Worm (Caenorhabditis elegans) whole organism, late embryonic: Measurements from ENCODE around the gene tsct-1.

Experiments used
- K02D7.2 ChIP-seq: sonication (generic microtip); optimal IDR thresholded peaks from 2 replicates; lab custom pipeline; 2017; ENCODE audit warnings: mild to moderate bottlenecking, missing genetic modification characterization, missing compliant biosample characterization
- K09A11.1 ChIP-seq: sonication (generic microtip); optimal IDR thresholded peaks from 2 replicates; lab custom pipeline; 2017; ENCODE audit warnings: antibody characterized with exemption, mild to moderate bottlenecking, missing genetic modification characterization, missing compliant biosample characterization; ENCODE audit not compliant: insufficient read depth
- T23F11.4 ChIP-seq: fragments of 200-800 bp; sonication (Bioruptor generic); optimal IDR thresholded peaks from 2 replicates; lab custom pipeline; 2018; ENCODE audit warnings: mild to moderate bottlenecking, missing genetic modification characterization, missing compliant biosample characterization
- Y22D7AL.16 ChIP-seq: sonication (generic microtip); optimal IDR thresholded peaks from 2 replicates; lab custom pipeline; 2016; ENCODE audit warnings: missing genetic modification characterization, missing compliant biosample characterization
- ceh-14 ChIP-seq: sonication (generic microtip); optimal IDR thresholded peaks from 2 replicates; lab custom pipeline; 2016; ENCODE audit warnings: missing genotype, missing genetic modification characterization, missing compliant biosample characterization
- ceh-18 ChIP-seq: sonication (generic microtip); optimal IDR thresholded peaks from 2 replicates; lab custom pipeline; 2016; ENCODE audit warnings: missing genetic modification characterization, missing compliant biosample characterization
- ceh-19 ChIP-seq: fragments of 200-800 bp; sonication (Bioruptor generic); optimal IDR thresholded peaks from 2 replicates; lab custom pipeline; 2018; ENCODE audit warnings: mild to moderate bottlenecking, missing genetic modification characterization, missing compliant biosample characterization
- ceh-2 ChIP-seq: sonication (generic microtip); optimal IDR thresholded peaks from 2 replicates; lab custom pipeline; 2016; ENCODE audit warnings: missing genotype, missing genetic modification characterization, missing compliant biosample characterization
- ceh-24 ChIP-seq: sonication (generic microtip); optimal IDR thresholded peaks from 2 replicates; lab custom pipeline; 2016; ENCODE audit warnings: mild to moderate bottlenecking, missing genetic modification characterization, missing compliant biosample characterization
- ceh-31 ChIP-seq: sonication (generic microtip); optimal IDR thresholded peaks from 2 replicates; lab custom pipeline; 2016; ENCODE audit warnings: missing genetic modification characterization, missing compliant biosample characterization
- che-1 ChIP-seq: sonication (generic microtip); optimal IDR thresholded peaks from 2 replicates; lab custom pipeline; 2016; ENCODE audit warnings: mild to moderate bottlenecking, missing genetic modification characterization, missing compliant biosample characterization
- dmd-4 ChIP-seq: sonication (generic microtip); optimal IDR thresholded peaks from 2 replicates; lab custom pipeline; 2016; ENCODE audit warnings: borderline replicate concordance, missing genetic modification characterization, missing compliant biosample characterization
- elt-2 ChIP-seq: sonication (generic microtip); optimal IDR thresholded peaks from 2 replicates; lab custom pipeline; 2016; ENCODE audit warnings: missing genetic modification reagents, missing genetic modification characterization, missing compliant biosample characterization
- elt-4 ChIP-seq: sonication (generic microtip); optimal IDR thresholded peaks from 2 replicates; lab custom pipeline; 2016; ENCODE audit warnings: missing genetic modification characterization, missing compliant biosample characterization
- eyg-1 ChIP-seq: sonication (generic microtip); optimal IDR thresholded peaks from 2 replicates; lab custom pipeline; 2016; ENCODE audit warnings: missing genotype, missing genetic modification characterization, missing compliant biosample characterization
- fkh-10 ChIP-seq: fragments of 150-350 bp; optimal IDR thresholded peaks from 2 replicates; lab custom pipeline; 2014; ENCODE audit warnings: missing biosample characterization, missing genetic modification reagents, missing genetic modification characterization
- fkh-6 ChIP-seq: sonication (generic microtip); optimal IDR thresholded peaks from 2 replicates; lab custom pipeline; 2016; ENCODE audit warnings: missing genetic modification characterization, missing compliant biosample characterization
- hlh-13 ChIP-seq: fragments of 200-800 bp; sonication (Bioruptor generic); optimal IDR thresholded peaks from 2 replicates; lab custom pipeline; 2018; ENCODE audit warnings: mild to moderate bottlenecking, missing genetic modification characterization, missing compliant biosample characterization
- hlh-15 ChIP-seq: sonication (generic microtip); optimal IDR thresholded peaks from 2 replicates; lab custom pipeline; 2016; ENCODE audit warnings: missing genetic modification characterization, missing compliant biosample characterization
- hlh-30 ChIP-seq: sonication (generic microtip); optimal IDR thresholded peaks from 2 replicates; lab custom pipeline; 2017; ENCODE audit warnings: antibody characterized with exemption, missing genetic modification characterization, missing compliant biosample characterization; ENCODE audit not compliant: insufficient read depth
- hlh-8 ChIP-seq: sonication (generic microtip); optimal IDR thresholded peaks from 2 replicates; lab custom pipeline; 2016; ENCODE audit warnings: missing genotype, missing genetic modification characterization, missing compliant biosample characterization
- lim-6 ChIP-seq: sonication (generic microtip); optimal IDR thresholded peaks from 2 replicates; lab custom pipeline; 2016; ENCODE audit warnings: missing genetic modification characterization, missing compliant biosample characterization
- lin-11 ChIP-seq: fragments of 200-800 bp; sonication (Bioruptor generic); optimal IDR thresholded peaks from 2 replicates; lab custom pipeline; 2018; ENCODE audit warnings: mild to moderate bottlenecking, missing genetic modification characterization, missing compliant biosample characterization
- madf-2 ChIP-seq: sonication (generic microtip); optimal IDR thresholded peaks from 2 replicates; lab custom pipeline; 2017; ENCODE audit warnings: missing genetic modification characterization, missing compliant biosample characterization
- nfya-1 ChIP-seq: sonication (generic microtip); optimal IDR thresholded peaks from 2 replicates; lab custom pipeline; 2017; ENCODE audit warnings: missing genetic modification characterization, mild to moderate bottlenecking, missing compliant biosample characterization, antibody characterized with exemption, moderate library complexity
- nhr-232 ChIP-seq: sonication (generic microtip); optimal IDR thresholded peaks from 2 replicates; lab custom pipeline; 2016; ENCODE audit warnings: missing genetic modification characterization, missing compliant biosample characterization
- npax-4 ChIP-seq: sonication (generic microtip); optimal IDR thresholded peaks from 2 replicates; lab custom pipeline; 2016; ENCODE audit warnings: missing genetic modification characterization, missing compliant biosample characterization
- odd-2 ChIP-seq: sonication (generic microtip); optimal IDR thresholded peaks from 2 replicates; lab custom pipeline; 2017; ENCODE audit warnings: antibody characterized with exemption, mild to moderate bottlenecking, missing genetic modification characterization, missing compliant biosample characterization
- pag-3 ChIP-seq: sonication (generic microtip); optimal IDR thresholded peaks from 2 replicates; lab custom pipeline; 2016; ENCODE audit warnings: missing compliant biosample characterization, missing genetic modification characterization, borderline replicate concordance
- pax-1 ChIP-seq: fragments of 150-350 bp; optimal IDR thresholded peaks from 2 replicates; lab custom pipeline; 2014; ENCODE audit warnings: missing biosample characterization, missing genetic modification characterization
- pha-2 ChIP-seq: sonication (generic microtip); optimal IDR thresholded peaks from 2 replicates; lab custom pipeline; 2017; ENCODE audit warnings: mild to moderate bottlenecking, missing genetic modification characterization, missing compliant biosample characterization
- pha-4 ChIP-seq: fragments of 150-350 bp; optimal IDR thresholded peaks from 2 replicates; lab custom pipeline; 2018; ENCODE audit warnings: missing biosample characterization, missing genetic modification reagents, missing genetic modification characterization
- pqm-1 ChIP-seq: sonication (generic microtip); optimal IDR thresholded peaks from 2 replicates; lab custom pipeline; 2016; ENCODE audit warnings: missing genetic modification characterization, missing compliant biosample characterization
- pros-1 ChIP-seq: fragments of 150-350 bp; optimal IDR thresholded peaks from 2 replicates; lab custom pipeline; 2014; ENCODE audit warnings: missing biosample characterization, missing genetic modification reagents, missing genetic modification characterization
- rnt-1 ChIP-seq: sonication (generic microtip); optimal IDR thresholded peaks from 2 replicates; lab custom pipeline; 2016; ENCODE audit warnings: missing genetic modification characterization, missing compliant biosample characterization
- sdc-2 ChIP-seq: sonication (generic microtip); optimal IDR thresholded peaks from 2 replicates; lab custom pipeline; 2016; ENCODE audit warnings: missing genotype, missing genetic modification characterization, missing compliant biosample characterization
- tbx-2 ChIP-seq: sonication (generic microtip); optimal IDR thresholded peaks from 2 replicates; lab custom pipeline; 2016; ENCODE audit warnings: missing genetic modification characterization, missing compliant biosample characterization
- ttx-3 ChIP-seq: sonication (generic microtip); optimal IDR thresholded peaks from 2 replicates; lab custom pipeline; 2016; ENCODE audit warnings: missing genetic modification reagents, missing genetic modification characterization, missing compliant biosample characterization
- unc-3 ChIP-seq, 2 experiments: fragments of 200-800 bp in 1 of 2; sonication (Bioruptor generic) in 1 of 2; sonication (generic microtip) in 1 of 2; conservative IDR thresholded peaks in 1 of 2; optimal IDR thresholded peaks in 1 of 2; 2 replicates each; pipeline versions ENCODE4 v1.3.6 to Lab custom; 2016 to 2022; ENCODE audit warnings: missing compliant biosample characterization in 2 of 2, missing genetic modification characterization in 2 of 2, missing genetic modification reagents in 1 of 2
- unc-42 ChIP-seq: sonication (generic microtip); optimal IDR thresholded peaks from 2 replicates; lab custom pipeline; 2016; ENCODE audit warnings: missing genotype, missing genetic modification characterization, missing compliant biosample characterization
- unc-55 ChIP-seq: sonication (generic microtip); optimal IDR thresholded peaks from 2 replicates; lab custom pipeline; 2017; ENCODE audit warnings: missing biosample characterization, missing genetic modification reagents, missing genetic modification characterization
- unc-86 ChIP-seq: sonication (generic microtip); optimal IDR thresholded peaks from 2 replicates; lab custom pipeline; 2016; ENCODE audit warnings: missing genetic modification characterization, missing compliant biosample characterization

The tsct-1 gene

ce11 chrX:12480447-12480998, 46.6 kb downstream of the tsct-1 start, which contains the start of gene atf-6 (continued):
- TF ChIP-seq ceh-31 (tag; lab: Kevin White, UChicago) (peak; percentile 90), ceh-18 (peak; percentile 75), npax-4 (tag; lab: Kevin White, UChicago) (no peak), odd-2 (tag; lab: Kevin White, UChicago) (no peak), lim-6 (peak; percentile 10), unc-86 (tag; lab: Kevin White, UChicago) (no peak), K02D7.2 (no peak), ceh-2 (tag; lab: Kevin White, UChicago) (peak; percentile 72), unc-3 (GFP tag; conservative IDR thresholded peaks at IDR 0.05; lab: Robert Waterston, UW) (no peak), unc-3 (tag; optimal IDR thresholded peaks at IDR 0.05; lab: Kevin White, UChicago) (peak; percentile 26), ceh-19 (GFP tag; lab: Kevin White, UChicago) (peak; percentile 69), nfya-1 (peak; percentile 74), pros-1 (tag; lab: Kevin White, UChicago) (peak; percentile 87), unc-42 (peak; percentile 65), unc-55 (GFP tag; lab: Kevin White, UChicago) (peak; percentile 15), T23F11.4 (GFP tag; lab: Kevin White, UChicago) (no peak), ceh-24 (tag; lab: Kevin White, UChicago) (no peak), sdc-2 (tag; lab: Kevin White, UChicago) (peak; percentile 80), K09A11.1 (peak; percentile 21), pag-3 (no peak), elt-2 (tag; lab: Kevin White, UChicago) (peak; percentile 48)

- TF ChIP-seq pag-3: no peak
- TF ChIP-seq ceh-2 (tag; lab: Kevin White, UChicago): no peak
- no peak for TF ChIP-seq nhr-232 (tag; lab: Kevin White, UChicago)
- no peak for TF ChIP-seq fkh-10
- no peak for TF ChIP-seq tbx-2 (tag; lab: Kevin White, UChicago)
- no peak for TF ChIP-seq elt-4 (tag; lab: Kevin White, UChicago)
- no peak for TF ChIP-seq madf-2 (tag; lab: Kevin White, UChicago)
- TF ChIP-seq pqm-1 (tag; lab: Kevin White, UChicago): no peak
- TF ChIP-seq pax-1: no peak
These were observed 50.2 kb downstream of the tsct-1 start for ce11 chrX:12484078-12484477.

ce11 chrX:12484749-12485148, 50.9 kb downstream of the tsct-1 start, which contains the start of gene tbc-13:
Gene tbc-13 (plus strand): TSS chrX:12485049.
- no peak for TF ChIP-seq hlh-13 (GFP tag; lab: Kevin White, UChicago)
- no peak for TF ChIP-seq ttx-3 (tag; lab: Kevin White, UChicago)
- TF ChIP-seq rnt-1: no peak
- TF ChIP-seq fkh-6 (tag; lab: Kevin White, UChicago): no peak
- TF ChIP-seq ceh-24 (tag; lab: Kevin White, UChicago): no peak
- TF ChIP-seq K02D7.2: no peak
- no peak for TF ChIP-seq pha-2
- no peak for TF ChIP-seq Y22D7AL.16 (tag; lab: Kevin White, UChicago)
- no peak for TF ChIP-seq odd-2 (tag; lab: Kevin White, UChicago)
- TF ChIP-seq pag-3: no peak

- no peak for TF ChIP-seq fkh-6 (tag; lab: Kevin White, UChicago)
- TF ChIP-seq che-1 (tag; lab: Kevin White, UChicago): no peak
- no peak for TF ChIP-seq unc-86 (tag; lab: Kevin White, UChicago)
- TF ChIP-seq dmd-4 (tag; lab: Kevin White, UChicago): no peak
- no peak for TF ChIP-seq K02D7.2
- TF ChIP-seq K09A11.1: no peak
- TF ChIP-seq unc-42: no peak
- TF ChIP-seq hlh-30 (tag; lab: Kevin White, UChicago): no peak
- no peak for TF ChIP-seq pha-4 (tag; lab: Kevin White, UChicago)
- TF ChIP-seq ceh-14 (tag; lab: Kevin White, UChicago): no peak
- no peak for TF ChIP-seq lin-11 (tag; lab: Kevin White, UChicago)
- TF ChIP-seq npax-4 (tag; lab: Kevin White, UChicago): no peak
- no peak for TF ChIP-seq hlh-15
- TF ChIP-seq eyg-1: no peak
- TF ChIP-seq hlh-8: no peak
- TF ChIP-seq unc-55 (GFP tag; lab: Kevin White, UChicago): no peak
These were observed 57.2 kb downstream of the tsct-1 start for ce11 chrX:12491138-12491537.
